Worm (Caenorhabditis elegans) whole organism, L3 larva: ENCODE measurements around the gene fkh-2.
A peak's percentile ranks its signal among the peaks of the same experiment; 100 is the strongest.

Source experiments
- ceh-16 ChIP-seq: sonication (generic microtip); optimal IDR thresholded peaks from 2 replicates; lab custom pipeline; 2017; ENCODE audit warnings: missing biosample characterization, missing genetic modification characterization
- ceh-28 ChIP-seq: fragments of 150-350 bp; optimal IDR thresholded peaks from 2 replicates; lab custom pipeline; 2014; ENCODE audit warnings: missing biosample characterization, missing genetic modification reagents, missing genetic modification characterization
- ceh-82 ChIP-seq: fragments of 150-350 bp; optimal IDR thresholded peaks from 2 replicates; lab custom pipeline; 2014; ENCODE audit warnings: missing biosample characterization, missing genetic modification characterization
- elt-1 ChIP-seq: fragments of 150-350 bp; optimal IDR thresholded peaks from 2 replicates; lab custom pipeline; 2014; ENCODE audit warnings: missing biosample characterization, missing genetic modification characterization
- lin-39 ChIP-seq: fragments of 150-350 bp; optimal IDR thresholded peaks from 2 replicates; lab custom pipeline; 2018; ENCODE audit warnings: missing biosample characterization, missing genetic modification reagents, missing genetic modification characterization
- nfya-1 ChIP-seq: sonication (generic microtip); optimal IDR thresholded peaks from 2 replicates; lab custom pipeline; 2017; ENCODE audit warnings: missing genetic modification characterization, mild to moderate bottlenecking, missing compliant biosample characterization, antibody characterized with exemption, moderate library complexity; ENCODE audit not compliant: insufficient read depth
- nhr-11 ChIP-seq: fragments of 150-350 bp; optimal IDR thresholded peaks from 2 replicates; lab custom pipeline; 2014; ENCODE audit warnings: missing biosample characterization, missing genetic modification characterization
- nhr-237 ChIP-seq: fragments of 150-350 bp; optimal IDR thresholded peaks from 2 replicates; lab custom pipeline; 2014; ENCODE audit warnings: missing biosample characterization, missing genetic modification characterization
- skn-1 ChIP-seq: fragments of 150-350 bp; optimal IDR thresholded peaks from 2 replicates; lab custom pipeline; 2014; ENCODE audit warnings: missing biosample characterization, missing genetic modification characterization
- unc-62 ChIP-seq: fragments of 150-350 bp; sonication (generic microtip); optimal IDR thresholded peaks from 4 replicates; lab custom pipeline; 2014; ENCODE audit warnings: missing biosample characterization, missing genetic modification reagents, missing genetic modification characterization

DNA sequence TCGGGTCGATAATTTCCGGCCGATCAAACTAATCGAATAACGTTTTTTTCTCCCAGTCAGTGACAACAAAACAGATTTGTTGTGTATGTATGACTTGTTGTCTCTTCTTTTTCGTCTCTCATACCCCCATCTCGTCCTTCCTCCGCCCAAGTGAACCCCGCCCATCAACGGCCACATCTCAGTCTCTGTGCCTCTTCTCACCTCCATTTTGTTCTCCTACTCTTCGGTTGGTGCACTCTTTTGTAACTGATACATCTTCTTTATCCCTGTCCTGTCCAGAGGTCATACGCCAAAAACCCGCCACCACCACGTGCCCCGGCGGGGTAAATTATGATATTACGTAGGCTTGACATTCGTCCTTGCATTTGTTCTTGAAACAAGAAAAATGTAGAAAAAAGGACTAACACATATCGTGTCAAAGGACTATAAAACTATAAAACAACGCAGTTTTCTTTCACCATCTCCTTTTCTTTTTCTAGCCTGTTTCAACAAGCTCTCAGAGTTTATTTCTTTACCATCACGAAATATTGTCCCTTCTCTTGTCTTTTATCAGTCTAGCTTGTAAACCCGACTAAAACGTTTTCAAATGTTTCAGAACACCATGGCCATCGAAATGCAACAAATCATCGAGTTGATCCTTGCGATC, 45.4 kb upstream of the fkh-2 start, which contains the start of gene pmpl-1:
- no peak for TF ChIP-seq unc-62 (GFP tag; lab: Kevin White, UChicago)
- TF ChIP-seq ceh-82 (tag; lab: Kevin White, UChicago): no peak
- no peak for TF ChIP-seq nhr-11
- no peak for TF ChIP-seq skn-1
- TF ChIP-seq nfya-1 (tag; lab: Kevin White, UChicago): peak; percentile 26
- TF ChIP-seq elt-1 (tag; lab: Kevin White, UChicago): no peak
- no peak for TF ChIP-seq ceh-16 (tag; lab: Kevin White, UChicago)
- TF ChIP-seq lin-39 (tag; lab: Kevin White, UChicago): peak; percentile 58
- no peak for TF ChIP-seq nhr-237
- TF ChIP-seq ceh-28 (tag; lab: Kevin White, UChicago): peak; percentile 56
